Fruit fly (Drosophila melanogaster): Measurements from ENCODE around the gene Afti.

Gene Afti

DNA sequence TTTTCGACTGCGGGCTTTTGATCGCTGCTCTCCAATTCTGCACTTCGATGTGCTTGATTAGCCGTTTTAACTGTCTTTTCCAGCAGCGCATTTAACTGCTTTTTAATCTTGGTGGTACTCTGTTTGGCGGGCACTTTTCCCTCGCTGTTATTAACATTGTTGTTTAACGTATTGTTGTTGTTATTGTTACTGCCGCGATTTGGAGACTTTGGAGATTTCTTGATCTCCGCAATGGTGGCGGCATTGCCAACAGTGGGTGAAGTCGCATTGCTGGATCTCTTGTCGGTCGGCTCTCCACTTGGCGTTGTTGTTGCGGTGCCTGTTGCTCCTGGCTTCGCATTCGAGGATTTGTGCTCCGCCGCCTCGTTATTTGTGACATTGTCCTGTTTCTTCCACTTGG lies 4.2 kb upstream of the Afti start (continued):
- TF ChIP-seq Doc3 (GFP tag; IDR thresholded peaks at IDR 0.05; ENCODE audit: partially characterized antibody) (no peak), prd (optimal IDR thresholded peaks at IDR 0.05) (no peak), prd (GFP tag; IDR thresholded peaks at IDR 0.05) (no peak), mirr (GFP tag; optimal IDR thresholded peaks at IDR 0.05) (no peak), ham (GFP tag; IDR thresholded peaks at IDR 0.05) (no peak), ems (GFP tag; optimal IDR thresholded peaks at IDR 0.05) (no peak), Ets65A (GFP tag) (no peak), luna (GFP tag; optimal IDR thresholded peaks at IDR 0.05) (no peak)

DNA sequence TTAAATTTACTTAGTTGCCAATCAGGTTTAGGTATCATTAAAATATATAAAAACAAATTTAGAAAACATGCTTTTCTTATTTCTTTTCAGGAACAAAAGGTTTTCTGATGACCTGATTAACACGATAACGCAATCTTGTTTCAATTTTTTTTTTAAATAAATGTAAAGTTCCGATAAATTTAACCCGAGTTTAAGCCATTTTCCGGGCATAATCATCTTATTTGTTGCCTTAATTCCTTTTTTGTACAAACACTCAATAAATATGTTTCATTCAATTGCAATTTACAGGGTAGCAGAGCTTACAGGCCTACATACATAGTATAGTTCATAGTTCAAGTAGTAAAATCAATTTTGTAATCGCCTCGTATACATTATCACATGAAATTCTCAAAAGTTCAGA lies 3.1 kb upstream of the Afti start:
- no peak for TF ChIP-seq lov (optimal IDR thresholded peaks at IDR 0.05)
- TF ChIP-seq lov (GFP tag; IDR thresholded peaks at IDR 0.05), result no peak
- no peak for TF ChIP-seq phol (tag; optimal IDR thresholded peaks at IDR 0.05)
- TF ChIP-seq D19B (GFP tag; optimal IDR thresholded peaks at IDR 0.05), result peak; percentile 51
- TF ChIP-seq Doc2 (GFP tag; IDR thresholded peaks at IDR 0.05), result no peak

DNA sequence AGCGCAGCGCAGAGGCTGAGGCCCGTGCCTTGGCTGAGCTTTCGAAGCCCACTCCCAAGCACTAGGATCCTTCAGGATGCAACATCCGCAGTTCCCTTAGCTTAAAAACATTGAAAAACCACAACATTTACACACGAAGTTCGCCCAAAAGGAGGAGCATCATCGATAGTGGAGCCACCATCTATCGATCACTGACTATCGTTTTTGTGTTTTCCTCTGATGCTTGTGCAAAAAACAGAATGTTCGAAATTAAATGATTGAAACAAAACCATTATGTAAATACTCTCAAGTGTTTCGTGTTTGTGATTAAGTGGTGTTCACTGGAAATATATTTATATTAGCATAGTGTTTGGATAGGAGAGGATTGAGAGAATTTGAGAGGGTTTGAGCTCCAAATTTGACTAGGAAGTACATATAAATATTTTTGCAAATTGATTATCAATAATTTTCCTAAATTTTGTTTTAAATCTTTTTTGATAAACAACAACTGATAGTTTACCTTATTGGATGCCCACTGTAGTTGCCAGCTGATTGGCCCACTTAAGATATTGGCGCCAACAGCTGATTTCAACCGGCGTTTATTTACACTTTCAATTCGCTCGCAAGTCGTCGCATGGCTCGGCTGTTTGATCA lies 1.1 kb upstream of the Afti start, which contains the start of gene spn-B:
spn-B (plus strand) TSS at position 580 of the 633 bp plus-strand sequence.
- TF ChIP-seq lmd (GFP tag; IDR thresholded peaks at IDR 0.05) (peak; percentile 64; the same call in 1 of the 2 replicates), CG3163 (GFP tag; optimal IDR thresholded peaks at IDR 0.05) (no peak), CG9215 (GFP tag; IDR thresholded peaks at IDR 0.05) (peak; percentile 42; the same call in 1 of the 2 replicates), Spps (tag; optimal IDR thresholded peaks at IDR 0.05) (peak; percentile 71), CG13296 (GFP tag; optimal IDR thresholded peaks at IDR 0.05) (peak; percentile 82), Nf-YA (GFP tag; IDR thresholded peaks at IDR 0.05) (peak; percentile 44; the same call in 1 of the 2 replicates), Antp (GFP tag; optimal IDR thresholded peaks at IDR 0.05) (no peak), CG32532 (GFP tag; IDR thresholded peaks at IDR 0.05) (peak; percentile 80), Mad (GFP tag; optimal IDR thresholded peaks at IDR 0.05) (peak; percentile 49), yki (optimal IDR thresholded peaks at IDR 0.05) (no peak), Lim3 (GFP tag; IDR thresholded peaks at IDR 0.05) (no peak; the same call in 1 of the 2 replicates), otp (GFP tag; IDR thresholded peaks at IDR 0.05) (peak; percentile 65; the same call in 1 of the 3 replicates), CG1529 (GFP tag; optimal IDR thresholded peaks at IDR 0.05) (peak; percentile 57), Chrac-16 (GFP tag; optimal IDR thresholded peaks at IDR 0.05) (peak; percentile 57), run (tag; optimal IDR thresholded peaks at IDR 0.05) (peak; percentile 67), Usf (GFP tag; optimal IDR thresholded peaks at IDR 0.05) (peak; percentile 25), CG15479 (GFP tag; optimal IDR thresholded peaks at IDR 0.05) (no peak), CG12219 (GFP tag; optimal IDR thresholded peaks at IDR 0.05) (peak; percentile 71), zen2 (GFP tag; IDR thresholded peaks at IDR 0.05; ENCODE audit: partially characterized antibody) (no peak), trem (tag; optimal IDR thresholded peaks at IDR 0.05) (peak; percentile 65), ap (GFP tag; IDR thresholded peaks at IDR 0.05) (peak; percentile 20; the same call in 1 of the 2 replicates), CG12155 (GFP tag; optimal IDR thresholded peaks at IDR 0.05) (peak; percentile 63), CG10654 (GFP tag; optimal IDR thresholded peaks at IDR 0.05) (peak; percentile 46), pfk (GFP tag; optimal IDR thresholded peaks at IDR 0.05) (no peak), CG33557 (GFP tag; optimal IDR thresholded peaks at IDR 0.05) (peak; percentile 67), pan (optimal IDR thresholded peaks at IDR 0.05) (no peak), pan (GFP tag; optimal IDR thresholded peaks at IDR 0.05 in 1 of 2, IDR thresholded peaks at IDR 0.05 in 1 of 2) (peak in 1 of 2 experiments; percentile 77), Ets65A (GFP tag) (peak; percentile 55), CG2199 (GFP tag; IDR thresholded peaks at IDR 0.05) (no peak), so (GFP tag; IDR thresholded peaks at IDR 0.05) (0 out of 3 replicates have a peak, but pooled peaks have one; percentile 17), pnt (GFP tag; optimal IDR thresholded peaks at IDR 0.05) (peak; percentile 24), Hr51 (GFP tag; optimal IDR thresholded peaks at IDR 0.05) (peak; percentile 71 to 82), pb (GFP tag; optimal IDR thresholded peaks at IDR 0.05) (peak; percentile 49), BEAF-32 (GFP tag; optimal IDR thresholded peaks at IDR 0.05) (peak; percentile 48), chif (GFP tag; optimal IDR thresholded peaks at IDR 0.05) (peak; percentile 46 to 72), chn (GFP tag; optimal IDR thresholded peaks at IDR 0.05) (peak; percentile 65), sim (GFP tag; IDR thresholded peaks at IDR 0.05) (peak; percentile 66; the same call in 1 of the 2 replicates)

All from whole organism, embryonic.